Worm (Caenorhabditis elegans) whole organism, young adult: ENCODE results near the gene gsy-1.

Experiments
- C06A6.2 ChIP-seq: fragments of 200-800 bp; sonication (Bioruptor generic); conservative IDR thresholded peaks from 2 replicates; pipeline ENCODE4 v1.3.6; 2022; ENCODE audit warnings: missing genetic modification characterization, missing compliant biosample characterization
- F23B12.7 ChIP-seq: sonication (generic microtip); optimal IDR thresholded peaks from 2 replicates; lab custom pipeline; 2017; ENCODE audit warnings: missing genetic modification characterization, mild to moderate bottlenecking, missing compliant biosample characterization, antibody characterized with exemption, moderate library complexity; ENCODE audit not compliant: insufficient read depth
- F33H1.4 ChIP-seq: fragments of 200-800 bp; sonication (Bioruptor generic); IDR thresholded peaks from 2 replicates; pipeline ENCODE4 v1.3.6; 2022; ENCODE audit warnings: missing genetic modification reagents, missing genetic modification characterization, missing compliant biosample characterization
- F37B4.10 ChIP-seq: fragments of 200-800 bp; sonication (Bioruptor generic); IDR thresholded peaks from 2 replicates; pipeline ENCODE4 v1.3.6; 2022; ENCODE audit warnings: missing genetic modification characterization, missing compliant biosample characterization
- T26A5.8 ChIP-seq: sonication (generic microtip); optimal IDR thresholded peaks from 2 replicates; lab custom pipeline; 2016; ENCODE audit warnings: missing genetic modification characterization, missing compliant biosample characterization
- Y53F4B.3 ChIP-seq: fragments of 200-800 bp; sonication (Bioruptor generic); IDR thresholded peaks from 2 replicates; pipeline ENCODE4 v1.3.6; 2022; ENCODE audit warnings: missing genetic modification reagents, missing genetic modification characterization, missing compliant biosample characterization
- Y53G8AR.9 ChIP-seq: fragments of 200-800 bp; sonication (Bioruptor generic); conservative IDR thresholded peaks from 2 replicates; pipeline ENCODE4 v1.3.6; 2022; ENCODE audit warnings: missing genetic modification reagents, missing genetic modification characterization, missing compliant biosample characterization
- Y67H2A.10 ChIP-seq: fragments of 200-800 bp; sonication (Bioruptor generic); conservative IDR thresholded peaks from 2 replicates; pipeline ENCODE4 v1.3.6; 2022; ENCODE audit warnings: missing genetic modification reagents, missing genetic modification characterization, missing compliant biosample characterization
- ama-1 ChIP-seq, 3 experiments: fragments of 150-350 bp in 1 of 3; sonication (generic microtip) in 2 of 3; optimal IDR thresholded peaks; 2 replicates each; lab custom pipeline; 2014 to 2018; ENCODE audit warnings: missing biosample characterization in 2 of 3, missing genetic modification characterization in 2 of 3, missing genetic modification reagents in 2 of 3
- aptf-2 ChIP-seq: fragments of 200-800 bp; sonication (Bioruptor generic); conservative IDR thresholded peaks from 2 replicates; pipeline ENCODE4 v1.3.6; 2022; ENCODE audit warnings: missing genetic modification reagents, missing genetic modification characterization, missing compliant biosample characterization
- aptf-3 ChIP-seq: fragments of 200-800 bp; sonication (Bioruptor generic); IDR thresholded peaks from 2 replicates; pipeline ENCODE4 v1.3.6; 2022; ENCODE audit warnings: missing genetic modification characterization, missing compliant biosample characterization
- bed-1 ChIP-seq: fragments of 200-800 bp; sonication (Bioruptor generic); IDR thresholded peaks from 2 replicates; pipeline ENCODE4 v1.3.6; 2022; ENCODE audit warnings: missing genetic modification reagents, missing genetic modification characterization, missing compliant biosample characterization
- dpff-1 ChIP-seq: sonication (generic microtip); optimal IDR thresholded peaks from 2 replicates; lab custom pipeline; 2017; ENCODE audit warnings: mild to moderate bottlenecking, missing genetic modification characterization, missing compliant biosample characterization
- him-1 ChIP-seq: sonication (generic microtip); optimal IDR thresholded peaks from 2 replicates; lab custom pipeline; 2016; ENCODE audit warnings: missing genotype, missing genetic modification reagents, missing genetic modification characterization, missing compliant biosample characterization
- hmg-1.2 ChIP-seq: fragments of 200-800 bp; sonication (Bioruptor generic); IDR thresholded peaks from 2 replicates; pipeline ENCODE4 v1.3.6; 2022; ENCODE audit warnings: missing genetic modification reagents, missing genetic modification characterization, missing compliant biosample characterization
- hrde-1 ChIP-seq: sonication (generic microtip); optimal IDR thresholded peaks from 2 replicates; lab custom pipeline; 2016; ENCODE audit warnings: missing genetic modification characterization, mild to moderate bottlenecking, missing compliant biosample characterization, moderate library complexity, missing genotype, missing genetic modification reagents, borderline replicate concordance
- let-526 ChIP-seq: fragments of 200-800 bp; sonication (Bioruptor generic); IDR thresholded peaks from 2 replicates; pipeline ENCODE4 v1.3.6; 2022; ENCODE audit warnings: missing genetic modification reagents, missing genetic modification characterization, missing compliant biosample characterization
- lin-35 ChIP-seq, 3 experiments: fragments of 150-350 bp in 2 of 3; sonication (generic microtip) in 1 of 3; optimal IDR thresholded peaks; 2 replicates each; lab custom pipeline; 2014 to 2018; ENCODE audit warnings: missing biosample characterization in 3 of 3, missing genetic modification characterization in 3 of 3, missing genetic modification reagents in 3 of 3
- lin-40 ChIP-seq: sonication (generic microtip); optimal IDR thresholded peaks from 2 replicates; lab custom pipeline; 2016; ENCODE audit warnings: missing genetic modification characterization, mild to moderate bottlenecking, missing compliant biosample characterization, missing genotype, missing genetic modification reagents
- lir-1 ChIP-seq: fragments of 200-800 bp; sonication (Bioruptor generic); conservative IDR thresholded peaks from 2 replicates; pipeline ENCODE4 v1.3.6; 2022; ENCODE audit warnings: missing genetic modification reagents, missing genetic modification characterization, missing compliant biosample characterization
- lsy-27 ChIP-seq: sonication (generic microtip); optimal IDR thresholded peaks from 2 replicates; lab custom pipeline; 2017; ENCODE audit warnings: missing genetic modification characterization, mild to moderate bottlenecking, missing compliant biosample characterization, antibody characterized with exemption, missing genotype, borderline replicate concordance; ENCODE audit not compliant: insufficient read depth
- mcd-1 ChIP-seq: fragments of 200-800 bp; sonication (Bioruptor generic); IDR thresholded peaks from 2 replicates; pipeline ENCODE4 v1.3.6; 2022; ENCODE audit warnings: missing genetic modification reagents, missing genetic modification characterization, missing compliant biosample characterization
- nfya-2 ChIP-seq: fragments of 200-800 bp; sonication (Bioruptor generic); IDR thresholded peaks from 2 replicates; pipeline ENCODE4 v1.3.6; 2022; ENCODE audit warnings: missing genetic modification reagents, missing genetic modification characterization, missing compliant biosample characterization
- nhr-27 ChIP-seq: fragments of 200-800 bp; sonication (Bioruptor generic); optimal IDR thresholded peaks from 2 replicates; lab custom pipeline; 2018; ENCODE audit warnings: mild to moderate bottlenecking, missing genetic modification characterization, moderate library complexity, missing compliant biosample characterization
- nhr-80 ChIP-seq: sonication (generic microtip); optimal IDR thresholded peaks from 2 replicates; lab custom pipeline; 2016; ENCODE audit warnings: missing genetic modification characterization, missing compliant biosample characterization
- rec-8 ChIP-seq, 2 experiments: sonication (generic microtip); optimal IDR thresholded peaks; 2 replicates each; lab custom pipeline; 2016; ENCODE audit warnings: mild to moderate bottlenecking in 2 of 2, missing genetic modification characterization in 2 of 2, missing genetic modification reagents in 2 of 2, missing genotype in 2 of 2, missing biosample characterization in 1 of 2, missing compliant biosample characterization in 1 of 2, moderate library complexity in 1 of 2
- rpc-1 ChIP-seq, 2 experiments: fragments of 150-350 bp in 1 of 2; sonication (generic microtip) in 1 of 2; optimal IDR thresholded peaks; 2 replicates each; lab custom pipeline; 2014 to 2018; ENCODE audit warnings: missing biosample characterization in 1 of 2, missing genetic modification characterization in 1 of 2, missing genetic modification reagents in 1 of 2, missing genotype in 1 of 2
- sdz-38 ChIP-seq: sonication (generic microtip); optimal IDR thresholded peaks from 2 replicates; lab custom pipeline; 2016; ENCODE audit warnings: missing genotype, missing genetic modification characterization, missing compliant biosample characterization
- somi-1 ChIP-seq: fragments of 200-800 bp; sonication (Bioruptor generic); optimal IDR thresholded peaks from 2 replicates; lab custom pipeline; 2018; ENCODE audit warnings: mild to moderate bottlenecking, missing genetic modification characterization, missing compliant biosample characterization
- sptf-2 ChIP-seq: fragments of 200-800 bp; sonication (Bioruptor generic); optimal IDR thresholded peaks from 2 replicates; lab custom pipeline; 2018; ENCODE audit warnings: mild to moderate bottlenecking, missing genetic modification characterization, missing compliant biosample characterization
- tbp1 ChIP-seq: fragments of 200-800 bp; sonication (Bioruptor generic); optimal IDR thresholded peaks from 2 replicates; lab custom pipeline; 2018; ENCODE audit warnings: mild to moderate bottlenecking, missing genetic modification characterization, missing compliant biosample characterization
- tlf-1 ChIP-seq: fragments of 200-800 bp; sonication (Bioruptor generic); optimal IDR thresholded peaks from 2 replicates; lab custom pipeline; 2018; ENCODE audit warnings: mild to moderate bottlenecking, missing genetic modification characterization, missing compliant biosample characterization
- unc-62 ChIP-seq: fragments of 150-350 bp; optimal IDR thresholded peaks from 2 replicates; lab custom pipeline; 2014; ENCODE audit warnings: missing biosample characterization, missing genetic modification reagents, missing genetic modification characterization
- xnd-1 ChIP-seq: sonication (generic microtip); optimal IDR thresholded peaks from 2 replicates; lab custom pipeline; 2016; ENCODE audit warnings: missing genotype, missing genetic modification reagents, missing genetic modification characterization, missing compliant biosample characterization
- zfh-2 ChIP-seq: fragments of 200-800 bp; sonication (Bioruptor generic); conservative IDR thresholded peaks from 2 replicates; pipeline ENCODE4 v1.3.6; 2022; ENCODE audit warnings: missing genetic modification reagents, missing genetic modification characterization, missing compliant biosample characterization
- ztf-22 ChIP-seq: fragments of 200-800 bp; sonication (Bioruptor generic); optimal IDR thresholded peaks from 2 replicates; lab custom pipeline; 2018; ENCODE audit warnings: mild to moderate bottlenecking, missing genetic modification characterization, moderate library complexity, missing compliant biosample characterization
- ztf-3 ChIP-seq: fragments of 200-800 bp; sonication (Bioruptor generic); optimal IDR thresholded peaks from 2 replicates; lab custom pipeline; 2018; ENCODE audit warnings: mild to moderate bottlenecking, missing genetic modification characterization, missing compliant biosample characterization

The gsy-1 gene

ce11 chrII:12914514-12915075 is 36.7 kb upstream of the gsy-1 start, which contains the start of gene F35C5.12 (continued):
- TF ChIP-seq bed-1: no peak
- no peak for TF ChIP-seq C06A6.2 (GFP tag; lab: Robert Waterston, UW)
- no peak for TF ChIP-seq ztf-22 (GFP tag; lab: Kevin White, UChicago)
- TF ChIP-seq F23B12.7 (tag; lab: Kevin White, UChicago): no peak
- TF ChIP-seq mcd-1 (GFP tag; lab: Robert Waterston, UW): peak; percentile 61; the same call in 1 of the 2 replicates
- TF ChIP-seq sdz-38: no peak
- TF ChIP-seq nfya-2: no peak
- TF ChIP-seq lin-35 (GFP tag; optimal IDR thresholded peaks at IDR 0.05; lab: Kevin White, UChicago): peak in 1 of 3 experiments; percentile 63
- TF ChIP-seq tbp1: no peak
- no peak for TF ChIP-seq tlf-1 (GFP tag; lab: Kevin White, UChicago)
- no peak for TF ChIP-seq let-526 (GFP tag; lab: Robert Waterston, UW)
- TF ChIP-seq F33H1.4 (GFP tag; lab: Robert Waterston, UW): peak; percentile 52
- no peak for TF ChIP-seq lin-40
- no peak for TF ChIP-seq Y67H2A.10 (GFP tag; lab: Robert Waterston, UW)
- TF ChIP-seq ztf-3 (GFP tag; lab: Kevin White, UChicago): no peak
- TF ChIP-seq unc-62 (GFP tag; lab: Kevin White, UChicago): no peak
- no peak for TF ChIP-seq sptf-2 (GFP tag; lab: Kevin White, UChicago)
- TF ChIP-seq Y53F4B.3 (GFP tag; lab: Robert Waterston, UW): no peak
- no peak for TF ChIP-seq rec-8 (tag; optimal IDR thresholded peaks at IDR 0.05; lab: Kevin White, UChicago)
- TF ChIP-seq T26A5.8: no peak
- TF ChIP-seq F37B4.10 (GFP tag; lab: Robert Waterston, UW): no peak
- peak; percentile 13 for TF ChIP-seq him-1 (tag; lab: Kevin White, UChicago)
- no peak for TF ChIP-seq dpff-1 (tag; lab: Kevin White, UChicago)
- no peak for TF ChIP-seq aptf-3 (GFP tag; lab: Robert Waterston, UW)

ce11 chrII:12908779-12909178 is 30.9 kb upstream of the gsy-1 start, which contains the start of gene ddn-2:
Gene ddn-2, plus strand, starts transcription at chrII:12909079.
- TF ChIP-seq ama-1 (optimal IDR thresholded peaks at IDR 0.05; lab: Kevin White, UChicago) (no peak), ama-1 (GFP tag; optimal IDR thresholded peaks at IDR 0.05; lab: Kevin White, UChicago) (no peak), Y53G8AR.9 (GFP tag; lab: Robert Waterston, UW) (no peak), nhr-80 (no peak), tbp1 (no peak), lsy-27 (tag; lab: Kevin White, UChicago) (no peak), zfh-2 (GFP tag; lab: Robert Waterston, UW) (no peak), hrde-1 (tag; lab: Kevin White, UChicago) (no peak), hmg-1.2 (no peak), dpff-1 (tag; lab: Kevin White, UChicago) (no peak), ztf-3 (GFP tag; lab: Kevin White, UChicago) (no peak), nhr-27 (tag; lab: Kevin White, UChicago) (no peak), rpc-1 (optimal IDR thresholded peaks at IDR 0.05; lab: Kevin White, UChicago) (no peak), rpc-1 (tag; optimal IDR thresholded peaks at IDR 0.05; lab: Kevin White, UChicago) (no peak), somi-1 (no peak), aptf-2 (no peak), Y53F4B.3 (GFP tag; lab: Robert Waterston, UW) (no peak), lir-1 (GFP tag; lab: Robert Waterston, UW) (no peak), xnd-1 (no peak)
- TF ChIP-seq, all 124 proteins: peak for 0
